Fruit fly (Drosophila melanogaster) whole organism, pupa: ENCODE results near the gene CG43925.

Source experiments
- CG34367 ChIP-seq: fragments of 200-800 bp; sonication (Bioruptor generic); optimal IDR thresholded peaks from 2 replicates; lab custom pipeline; 2018; ENCODE audit warnings: missing biosample characterization, mild to moderate bottlenecking, missing genetic modification characterization
- CG8159 ChIP-seq: fragments of 200-800 bp; sonication (Bioruptor generic); optimal IDR thresholded peaks from 3 replicates; lab custom pipeline; 2018; ENCODE audit warnings: missing biosample characterization, mild to moderate bottlenecking, missing genetic modification characterization, moderate library complexity
- Pif1B ChIP-seq: fragments of 200-800 bp; sonication (Bioruptor generic); optimal IDR thresholded peaks from 3 replicates; lab custom pipeline; 2016; ENCODE audit warnings: missing biosample characterization, missing genetic modification characterization

DNA sequence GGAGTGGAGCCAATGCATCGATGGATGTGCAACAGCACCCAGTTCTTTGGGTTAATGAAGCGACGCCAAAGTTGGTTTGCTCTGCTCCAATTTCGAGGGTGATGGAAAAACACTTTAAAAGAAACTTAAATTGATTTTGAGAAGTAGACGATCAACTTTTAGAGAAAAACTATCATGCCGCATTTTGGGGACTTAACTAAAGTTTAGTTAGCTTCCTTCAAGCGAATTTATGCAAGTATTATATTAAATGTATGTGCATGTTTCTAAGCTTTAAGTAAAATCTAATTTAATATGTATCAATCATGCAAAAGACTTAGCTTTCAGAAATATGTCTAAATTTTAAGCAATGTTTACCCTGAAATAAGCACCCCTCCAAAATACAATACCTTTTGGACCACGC is 45.9 kb upstream of the CG43925 start, which contains the start of gene CG5122:
- TF ChIP-seq CG34367 (no peak), CG8159 (tag; lab: Kevin White, UChicago) (no peak), Pif1B (GFP tag; lab: Kevin White, UChicago) (no peak)
